Fruit fly (Drosophila melanogaster) whole organism, wandering third instar larva: ENCODE measurements around the gene Rox8.

ENCODE experiments used
- Abd-B ChIP-seq: fragments of >200 bp; optimal IDR thresholded peaks from 2 replicates; lab custom pipeline; 2017; ENCODE audit warnings: missing biosample characterization, missing genetic modification characterization
- Myc ChIP-seq: fragments of >200 bp; optimal IDR thresholded peaks from 2 replicates; lab custom pipeline; 2017
- OdsH ChIP-seq: fragments of 200-800 bp; sonication (Bioruptor generic); optimal IDR thresholded peaks from 2 replicates; lab custom pipeline; 2016; ENCODE audit warnings: missing biosample characterization, mild to moderate bottlenecking, missing genetic modification characterization
- dsf ChIP-seq: sonication (Bioruptor generic); optimal IDR thresholded peaks from 2 replicates; lab custom pipeline; 2016; ENCODE audit warnings: missing biosample characterization, missing genetic modification characterization, borderline replicate concordance
- tai ChIP-seq: sonication (Bioruptor generic); optimal IDR thresholded peaks from 2 replicates; lab custom pipeline; 2016; ENCODE audit warnings: missing biosample characterization, missing genetic modification characterization

DNA sequence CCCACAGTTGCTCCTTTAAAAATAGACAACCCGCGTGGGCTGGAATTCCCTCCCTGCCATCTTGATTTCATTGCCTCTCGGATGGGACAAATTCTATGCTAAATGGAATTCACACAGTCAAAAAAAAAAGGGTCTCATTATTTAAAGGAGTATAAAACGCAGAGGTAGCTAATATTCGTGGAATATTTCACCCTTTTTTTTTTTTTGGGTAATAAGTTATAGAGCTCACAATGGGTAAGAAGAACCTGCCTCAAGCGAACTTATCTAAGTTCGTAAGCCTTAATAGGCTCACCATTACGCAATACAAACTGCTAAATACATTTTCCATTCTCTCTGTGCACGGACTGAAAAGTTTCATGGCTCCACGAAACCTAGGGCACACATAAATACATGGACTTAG lies 25.6 kb upstream of the Rox8 start:
- TF ChIP-seq Abd-B (GFP tag; lab: Kevin White, UChicago) (no peak), tai (GFP tag; lab: Kevin White, UChicago) (no peak), Myc (lab: Kevin White, UChicago) (no peak), dsf (GFP tag; lab: Kevin White, UChicago) (no peak), OdsH (GFP tag; lab: Kevin White, UChicago) (no peak)
